Fruit fly (Drosophila melanogaster) whole organism, pupa: ENCODE measurements around the gene scpr-A.

Experiments
- CG10348 ChIP-seq: fragments of 200-800 bp; sonication (Bioruptor generic); IDR thresholded peaks from 2 replicates; pipeline ENCODE4 v1.3.6; 2022; ENCODE audit warnings: missing biosample characterization, missing genetic modification characterization
- CG12605 ChIP-seq: fragments of 200-800 bp; sonication (Bioruptor generic); IDR thresholded peaks from 2 replicates; pipeline ENCODE4 v1.3.6; 2022; ENCODE audit warnings: missing biosample characterization, missing genetic modification characterization
- CG13204 ChIP-seq: fragments of 200-800 bp; sonication (Bioruptor generic); optimal IDR thresholded peaks from 2 replicates; lab custom pipeline; 2018; ENCODE audit warnings: missing biosample characterization, mild to moderate bottlenecking, missing genetic modification characterization, moderate library complexity
- CG14655 ChIP-seq: fragments of 200-800 bp; sonication (Bioruptor generic); optimal IDR thresholded peaks from 3 replicates; lab custom pipeline; 2017; ENCODE audit warnings: mild to moderate bottlenecking, missing biosample characterization, missing genetic modification reagents, missing genetic modification characterization
- CG15710 ChIP-seq: fragments of 200-800 bp; sonication (Bioruptor generic); optimal IDR thresholded peaks from 2 replicates; lab custom pipeline; 2018; ENCODE audit warnings: missing biosample characterization, mild to moderate bottlenecking, missing genetic modification characterization, moderate library complexity
- CG17806 ChIP-seq: fragments of 200-800 bp; sonication (Bioruptor generic); optimal IDR thresholded peaks from 2 replicates; lab custom pipeline; 2018; ENCODE audit warnings: missing biosample characterization, mild to moderate bottlenecking, missing genetic modification characterization, moderate library complexity
- CG32121 ChIP-seq: fragments of 200-800 bp; sonication (Bioruptor generic); IDR thresholded peaks from 2 replicates; pipeline ENCODE4 v1.3.6; 2022; ENCODE audit warnings: missing biosample characterization, missing genetic modification characterization
- CG34367 ChIP-seq: fragments of 200-800 bp; sonication (Bioruptor generic); optimal IDR thresholded peaks from 2 replicates; lab custom pipeline; 2018; ENCODE audit warnings: missing biosample characterization, mild to moderate bottlenecking, missing genetic modification characterization
- CG4496 ChIP-seq: fragments of 200-800 bp; sonication (Bioruptor generic); IDR thresholded peaks from 3 replicates; pipeline ENCODE4 v1.3.6; 2022; ENCODE audit warnings: missing biosample characterization, missing genetic modification characterization
- CG8159 ChIP-seq: fragments of 200-800 bp; sonication (Bioruptor generic); optimal IDR thresholded peaks from 3 replicates; lab custom pipeline; 2018; ENCODE audit warnings: missing biosample characterization, mild to moderate bottlenecking, missing genetic modification characterization, moderate library complexity
- CG8301 ChIP-seq: fragments of 200-800 bp; sonication (Bioruptor generic); optimal IDR thresholded peaks from 2 replicates; lab custom pipeline; 2018; ENCODE audit warnings: missing biosample characterization, mild to moderate bottlenecking, missing genetic modification characterization
- CG9948 ChIP-seq: fragments of 200-800 bp; sonication (Bioruptor generic); optimal IDR thresholded peaks from 2 replicates; lab custom pipeline; 2018; ENCODE audit warnings: missing biosample characterization, mild to moderate bottlenecking, missing genetic modification characterization, moderate library complexity
- D1 ChIP-seq: fragments of 200-800 bp; sonication (Bioruptor generic); optimal IDR thresholded peaks from 2 replicates; lab custom pipeline; 2018; ENCODE audit warnings: missing biosample characterization, mild to moderate bottlenecking, missing genetic modification characterization, moderate library complexity
- EcR ChIP-seq: fragments of 200-800 bp; sonication (Bioruptor generic); optimal IDR thresholded peaks from 3 replicates; lab custom pipeline; 2019; ENCODE audit warnings: missing biosample characterization, missing genetic modification characterization, mild to moderate bottlenecking, moderate library complexity, missing genetic modification reagents
- Ets98B ChIP-seq: fragments of 200-800 bp; sonication (Bioruptor generic); IDR thresholded peaks from 2 replicates; pipeline ENCODE4 v1.3.6; 2022; ENCODE audit warnings: missing biosample characterization, missing genetic modification characterization
- Pif1A ChIP-seq: fragments of 200-800 bp; sonication (Bioruptor generic); optimal IDR thresholded peaks from 3 replicates; lab custom pipeline; 2016; ENCODE audit warnings: missing biosample characterization, missing genetic modification characterization
- Pif1B ChIP-seq: fragments of 200-800 bp; sonication (Bioruptor generic); optimal IDR thresholded peaks from 3 replicates; lab custom pipeline; 2016; ENCODE audit warnings: missing biosample characterization, missing genetic modification characterization
- Snoo ChIP-seq: fragments of 200-800 bp; sonication (Bioruptor generic); optimal IDR thresholded peaks from 3 replicates; lab custom pipeline; 2017; ENCODE audit warnings: missing biosample characterization, mild to moderate bottlenecking, missing genetic modification characterization, inconsistent platforms
- fd96Ca ChIP-seq: fragments of 200-800 bp; sonication (Bioruptor generic); IDR thresholded peaks from 3 replicates; pipeline ENCODE4 v1.3.6; 2022; ENCODE audit warnings: missing biosample characterization, missing genetic modification characterization
- gl ChIP-seq: fragments of 200-800 bp; sonication (Bioruptor generic); optimal IDR thresholded peaks from 2 replicates; lab custom pipeline; 2018; ENCODE audit warnings: missing biosample characterization, mild to moderate bottlenecking, missing genetic modification characterization
- rn ChIP-seq: fragments of 200-800 bp; sonication (Bioruptor generic); IDR thresholded peaks from 2 replicates; pipeline ENCODE4 v1.3.6; 2022; ENCODE audit warnings: missing biosample characterization, missing genetic modification characterization

The scpr-A gene

DNA sequence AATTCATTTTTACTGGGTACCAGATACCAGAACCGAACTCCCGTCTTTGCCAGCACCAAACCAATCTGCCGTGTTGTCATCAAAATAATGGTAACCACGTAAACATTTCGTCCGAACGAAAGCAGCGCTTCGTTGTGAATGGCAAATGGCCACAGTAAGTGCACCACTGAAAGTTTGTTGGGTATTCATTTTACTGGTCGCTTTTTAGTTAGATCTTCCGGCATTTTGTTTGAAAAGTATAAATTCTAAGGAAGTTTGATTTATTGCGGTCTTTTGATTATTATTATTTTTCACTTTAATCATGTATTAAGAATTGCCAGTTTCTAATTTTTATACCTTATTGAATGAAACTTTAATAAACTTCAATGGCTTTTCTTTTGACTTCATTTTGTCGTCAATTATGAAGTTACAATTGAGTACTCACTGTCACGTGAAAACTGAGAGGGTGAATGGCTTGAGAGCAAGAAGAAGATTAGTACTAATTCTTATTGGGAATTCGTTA, 26.5 kb upstream of the scpr-A start, which contains the start of gene ZnT86D:
ZnT86D (minus strand) TSS at position 91 of the 502 bp plus-strand sequence.
- TF ChIP-seq CG17806 (tag; lab: Kevin White, UChicago) (peak; percentile 45), CG32121 (GFP tag; lab: Robert Waterston, UW) (peak; percentile 10; the same call in 1 of the 2 replicates), CG8159 (tag; lab: Kevin White, UChicago) (peak; percentile 66), CG14655 (GFP tag; lab: Kevin White, UChicago) (no peak), Pif1B (peak; percentile 39), CG4496 (GFP tag; lab: Robert Waterston, UW) (peak; percentile 51; the same call in 1 of the 3 replicates), fd96Ca (GFP tag; lab: Robert Waterston, UW) (no peak), Snoo (tag; lab: Kevin White, UChicago) (peak; percentile 35), Pif1A (GFP tag; lab: Kevin White, UChicago) (no peak), rn (GFP tag; lab: Robert Waterston, UW) (0 out of 2 replicates have a peak, but pooled peaks have one; percentile 12), CG8301 (tag; lab: Kevin White, UChicago) (peak; percentile 47), EcR (GFP tag; lab: Kevin White, UChicago) (peak; percentile 33), CG34367 (peak; percentile 45), CG9948 (tag; lab: Kevin White, UChicago) (peak; percentile 58), D1 (tag; lab: Kevin White, UChicago) (no peak), CG13204 (GFP tag; lab: Kevin White, UChicago) (no peak), Ets98B (GFP tag; lab: Robert Waterston, UW) (peak; percentile 35; the same call in 1 of the 2 replicates), gl (tag; lab: Kevin White, UChicago) (no peak), CG12605 (peak; percentile 55), CG15710 (tag; lab: Kevin White, UChicago) (peak; percentile 62), CG10348 (GFP tag; lab: Robert Waterston, UW) (no peak)

DNA sequence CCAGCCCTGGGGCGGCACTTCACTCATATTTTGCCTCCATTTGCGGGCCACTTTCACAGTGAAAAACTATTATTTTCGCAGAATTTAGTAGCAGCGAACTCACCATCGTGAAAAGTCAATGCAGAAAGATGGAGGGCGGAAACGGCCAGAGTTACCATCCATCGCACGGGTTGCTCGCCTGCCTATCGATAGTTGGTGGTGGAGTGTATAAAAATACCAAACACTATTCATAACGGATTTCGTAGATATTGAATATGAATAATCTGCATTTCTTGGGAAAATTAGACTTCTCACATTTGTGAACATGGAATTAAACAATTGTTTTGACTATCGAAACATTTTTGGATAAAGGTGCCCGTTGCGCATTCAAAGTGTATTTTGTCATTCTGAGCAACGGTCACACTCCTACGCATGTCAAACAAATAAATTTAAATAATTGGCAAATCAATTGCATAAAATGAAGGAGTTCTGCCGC, 24.8 kb upstream of the scpr-A start, which contains the start of the genes RpS25 and CG4820:
RpS25 (minus strand) TSS at position 132 of the 475 bp plus-strand sequence.
CG4820 (plus strand) TSS at position 380 of the 475 bp plus-strand sequence.
- TF ChIP-seq EcR (GFP tag; lab: Kevin White, UChicago) (no peak), CG13204 (GFP tag; lab: Kevin White, UChicago) (no peak), CG12605 (no peak), D1 (tag; lab: Kevin White, UChicago) (no peak), CG17806 (tag; lab: Kevin White, UChicago) (peak; percentile 38), CG8159 (tag; lab: Kevin White, UChicago) (peak; percentile 63), CG32121 (GFP tag; lab: Robert Waterston, UW) (no peak; the same call in 1 of the 2 replicates), rn (GFP tag; lab: Robert Waterston, UW) (no peak), CG8301 (tag; lab: Kevin White, UChicago) (peak; percentile 48), CG34367 (peak; percentile 87), fd96Ca (GFP tag; lab: Robert Waterston, UW) (no peak), CG4496 (GFP tag; lab: Robert Waterston, UW) (peak; percentile 51; the same call in 1 of the 3 replicates), CG14655 (GFP tag; lab: Kevin White, UChicago) (no peak), Pif1A (GFP tag; lab: Kevin White, UChicago) (no peak), Ets98B (GFP tag; lab: Robert Waterston, UW) (peak; percentile 51), CG15710 (tag; lab: Kevin White, UChicago) (peak; percentile 73), Snoo (tag; lab: Kevin White, UChicago) (peak; percentile 92), CG9948 (tag; lab: Kevin White, UChicago) (peak; percentile 11), CG10348 (GFP tag; lab: Robert Waterston, UW) (no peak), Pif1B (peak; percentile 45), gl (tag; lab: Kevin White, UChicago) (peak; percentile 66)

DNA sequence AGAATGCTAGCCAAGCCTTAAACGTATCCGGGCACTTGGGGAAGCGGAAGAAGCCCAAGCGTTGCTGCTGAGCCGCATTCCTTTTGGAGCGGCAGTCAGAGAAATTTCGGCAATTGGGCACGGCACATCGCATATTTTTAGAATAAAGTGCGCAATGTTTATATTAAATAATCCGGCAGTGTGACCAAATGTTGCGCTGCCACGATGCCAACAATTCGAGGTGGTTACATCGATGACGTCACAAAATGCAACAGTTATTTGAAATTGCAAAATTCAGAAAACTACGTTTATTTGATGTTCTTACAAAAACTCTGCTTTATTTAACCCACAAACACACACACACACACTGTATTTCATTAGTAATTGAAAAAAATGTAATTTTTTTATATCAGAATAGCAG, 21.1 kb upstream of the scpr-A start, which contains the start of gene CG6689:
CG6689 (minus strand) TSS at position 182 of the 400 bp plus-strand sequence.
- TF ChIP-seq gl (tag; lab: Kevin White, UChicago) (no peak), CG4496 (GFP tag; lab: Robert Waterston, UW) (0 out of 3 replicates have a peak, but pooled peaks have one; percentile 21), CG9948 (tag; lab: Kevin White, UChicago) (no peak), CG15710 (tag; lab: Kevin White, UChicago) (no peak), CG10348 (GFP tag; lab: Robert Waterston, UW) (no peak), CG34367 (no peak), Pif1B (no peak), Snoo (tag; lab: Kevin White, UChicago) (no peak)

DNA sequence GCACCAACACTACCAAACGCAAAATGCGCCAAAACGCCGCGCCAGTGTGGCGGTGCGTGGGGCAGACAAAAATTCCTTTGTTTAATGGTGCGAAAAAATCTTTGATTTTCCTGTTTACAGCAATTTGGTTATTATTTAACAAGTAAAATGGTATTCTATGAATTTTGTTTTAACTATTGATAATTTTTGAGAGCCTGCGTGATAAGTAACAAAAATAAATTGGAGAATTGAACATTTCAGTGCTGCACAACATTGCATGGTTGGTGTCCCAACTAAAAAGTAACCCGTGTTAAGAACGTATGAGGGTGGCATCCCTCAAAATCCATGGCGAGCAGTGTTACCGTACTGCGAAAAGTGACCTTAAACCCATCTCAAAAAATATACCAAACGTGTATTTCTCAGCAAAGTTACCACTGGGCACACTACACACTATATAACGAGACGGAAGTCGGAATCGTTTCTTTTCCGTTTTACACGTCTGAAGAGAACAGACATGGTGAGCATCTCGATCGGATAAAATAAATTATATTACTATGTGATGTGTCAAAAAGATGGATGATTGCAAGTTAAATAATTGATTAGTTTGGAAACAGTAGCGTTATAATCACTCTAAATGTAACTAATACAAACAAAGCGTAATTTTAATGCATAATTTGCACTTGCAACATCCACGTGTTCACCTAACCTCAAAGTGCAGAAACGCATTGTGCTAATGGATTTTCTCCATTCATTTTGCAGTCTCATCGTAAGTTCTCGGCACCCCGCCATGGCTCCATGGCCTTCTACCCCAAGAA, 19.3 kb upstream of the scpr-A start, which contains the start of the genes CG6693 and RpL3:
CG6693 (minus strand) TSS at position 203 of the 794 bp plus-strand sequence.
RpL3 (plus strand) TSS at position 458 of the 794 bp plus-strand sequence.
- peak; percentile 31 for TF ChIP-seq CG17806 (tag; lab: Kevin White, UChicago)
- no peak for TF ChIP-seq CG13204 (GFP tag; lab: Kevin White, UChicago)
- peak; percentile 56 for TF ChIP-seq gl (tag; lab: Kevin White, UChicago)
- TF ChIP-seq Pif1B, result no peak
- TF ChIP-seq EcR (GFP tag; lab: Kevin White, UChicago), result peak; percentile 16
- no peak for TF ChIP-seq CG8301 (tag; lab: Kevin White, UChicago)
- peak; percentile 74 for TF ChIP-seq CG32121 (GFP tag; lab: Robert Waterston, UW)
- no peak for TF ChIP-seq Pif1A (GFP tag; lab: Kevin White, UChicago)
- no peak for TF ChIP-seq CG10348 (GFP tag; lab: Robert Waterston, UW)
- TF ChIP-seq fd96Ca (GFP tag; lab: Robert Waterston, UW), result no peak
- TF ChIP-seq D1 (tag; lab: Kevin White, UChicago), result no peak
- peak; percentile 59 for TF ChIP-seq CG8159 (tag; lab: Kevin White, UChicago)
- peak; percentile 78 for TF ChIP-seq CG4496 (GFP tag; lab: Robert Waterston, UW)
- peak; percentile 81 for TF ChIP-seq CG12605
- TF ChIP-seq CG9948 (tag; lab: Kevin White, UChicago), result no peak
- TF ChIP-seq CG34367, result peak; percentile 58
- no peak for TF ChIP-seq rn (GFP tag; lab: Robert Waterston, UW)
- TF ChIP-seq CG14655 (GFP tag; lab: Kevin White, UChicago), result no peak
- peak; percentile 81 for TF ChIP-seq Snoo (tag; lab: Kevin White, UChicago)
- peak; percentile 49 for TF ChIP-seq CG15710 (tag; lab: Kevin White, UChicago)
- peak; percentile 61 for TF ChIP-seq Ets98B (GFP tag; lab: Robert Waterston, UW)
